Fruit fly (Drosophila melanogaster): Measurements from ENCODE around the gene CkIalpha.

The CkIalpha gene

dm6 chrX:12658999-12659560, 5.7 kb downstream of the CkIalpha start, which contains the start of gene Tis11 (continued):
- no peak for TF ChIP-seq Hey (tag; optimal IDR thresholded peaks at IDR 0.05)
- TF ChIP-seq CG3726 (GFP tag; IDR thresholded peaks at IDR 0.05) = no peak
- no peak for TF ChIP-seq CG14667 (GFP tag; IDR thresholded peaks at IDR 0.05)
- peak; percentile 33 for TF ChIP-seq lab (GFP tag; optimal IDR thresholded peaks at IDR 0.05)
- TF ChIP-seq kah (GFP tag; optimal IDR thresholded peaks at IDR 0.05) = no peak
- TF ChIP-seq knrl (GFP tag; IDR thresholded peaks at IDR 0.05; ENCODE audit: partially characterized antibody) = peak; percentile 47; the same call in 1 of the 3 replicates
- TF ChIP-seq zf30C (GFP tag; optimal IDR thresholded peaks at IDR 0.05) = peak; percentile 87
- TF ChIP-seq YL-1 (GFP tag; optimal IDR thresholded peaks at IDR 0.05) = no peak
- no peak for TF ChIP-seq CG1529 (GFP tag; optimal IDR thresholded peaks at IDR 0.05)
- no peak for TF ChIP-seq wor (GFP tag; IDR thresholded peaks at IDR 0.05)
- TF ChIP-seq pfk (GFP tag; optimal IDR thresholded peaks at IDR 0.05) = peak; percentile 20
- no peak for TF ChIP-seq CG18476 (GFP tag; optimal IDR thresholded peaks at IDR 0.05)
- TF ChIP-seq sna (GFP tag; IDR thresholded peaks at IDR 0.05; ENCODE audit: partially characterized antibody) = peak; percentile 26; the same call in 1 of the 2 replicates
- TF ChIP-seq Nf-YC (tag; optimal IDR thresholded peaks at IDR 0.05) = peak; percentile 3
- peak; percentile 69; the same call in 1 of the 2 replicates for TF ChIP-seq CG42726 (GFP tag; IDR thresholded peaks at IDR 0.05; ENCODE audit: partially characterized antibody)
- peak; percentile 62 for TF ChIP-seq HmgD (GFP tag; optimal IDR thresholded peaks at IDR 0.05)
- peak; percentile 41 for TF ChIP-seq CG3995 (GFP tag; optimal IDR thresholded peaks at IDR 0.05)
- no peak for TF ChIP-seq unpg (GFP tag; optimal IDR thresholded peaks at IDR 0.05)
- TF ChIP-seq Dek (tag; optimal IDR thresholded peaks at IDR 0.05) = no peak
- no peak for TF ChIP-seq bcd (GFP tag; optimal IDR thresholded peaks at IDR 0.05)
- TF ChIP-seq Pdp1 (GFP tag; optimal IDR thresholded peaks at IDR 0.05) = peak in 1 of 2 experiments; percentile 37
- TF ChIP-seq CG7357 (GFP tag; IDR thresholded peaks at IDR 0.05) = no peak
- TF ChIP-seq sug (tag; optimal IDR thresholded peaks at IDR 0.05) = peak; percentile 18
- TF ChIP-seq Kr (GFP tag; optimal IDR thresholded peaks at IDR 0.05) = no peak
- TF ChIP-seq CG3847 (GFP tag; IDR thresholded peaks at IDR 0.05) = peak; percentile 70
- TF ChIP-seq CG2199 (GFP tag; IDR thresholded peaks at IDR 0.05) = 0 out of 3 replicates have a peak, but pooled peaks have one; percentile 21
- no peak for TF ChIP-seq CG8388 (GFP tag; optimal IDR thresholded peaks at IDR 0.05)
- TF ChIP-seq phol (tag; optimal IDR thresholded peaks at IDR 0.05) = peak; percentile 39
- TF ChIP-seq Sry-δ (GFP tag; optimal IDR thresholded peaks at IDR 0.05) = peak; percentile 69
- no peak for TF ChIP-seq CG31388 (GFP tag; optimal IDR thresholded peaks at IDR 0.05)
- TF ChIP-seq fd3F (GFP tag; optimal IDR thresholded peaks at IDR 0.05) = no peak
- TF ChIP-seq BEAF-32 (GFP tag; optimal IDR thresholded peaks at IDR 0.05) = peak; percentile 65
- TF ChIP-seq al (GFP tag; IDR thresholded peaks at IDR 0.05) = no peak
- no peak for TF ChIP-seq CG6654 (GFP tag; optimal IDR thresholded peaks at IDR 0.05)
- TF ChIP-seq Ets97D (GFP tag; optimal IDR thresholded peaks at IDR 0.05) = peak; percentile 75
- no peak for TF ChIP-seq CG8089 (GFP tag; optimal IDR thresholded peaks at IDR 0.05)
- peak; percentile 10 for TF ChIP-seq CG15601 (tag; optimal IDR thresholded peaks at IDR 0.05)
- peak; percentile 40; the same call in 1 of the 2 replicates for TF ChIP-seq amos (GFP tag; IDR thresholded peaks at IDR 0.05; ENCODE audit: partially characterized antibody)
- no peak for TF ChIP-seq CG2875 (GFP tag; optimal IDR thresholded peaks at IDR 0.05)
- peak; percentile 25 for TF ChIP-seq CG17829 (tag; optimal IDR thresholded peaks at IDR 0.05)
- no peak for TF ChIP-seq corto (GFP tag; optimal IDR thresholded peaks at IDR 0.05)
- no peak for TF ChIP-seq CG15269 (tag; optimal IDR thresholded peaks at IDR 0.05)
- no peak for TF ChIP-seq CG8290 (GFP tag; optimal IDR thresholded peaks at IDR 0.05)
- TF ChIP-seq CG8290 (tag; optimal IDR thresholded peaks at IDR 0.05) = peak in 1 of 2 experiments; percentile 55
- no peak for TF ChIP-seq Fer2 (tag; optimal IDR thresholded peaks at IDR 0.05)
- TF ChIP-seq CG10543 (GFP tag; optimal IDR thresholded peaks at IDR 0.05) = peak; percentile 41
- peak; percentile 49 for TF ChIP-seq Fer1 (GFP tag; optimal IDR thresholded peaks at IDR 0.05)
- TF ChIP-seq Rx (GFP tag; IDR thresholded peaks at IDR 0.05) = no peak

Measured in whole organism, embryonic.